Worm (Caenorhabditis elegans) whole organism, L1 larva: ENCODE results near the gene lact-1.

Experiments
- F16B12.6 ChIP-seq: fragments of 150-350 bp; optimal IDR thresholded peaks from 2 replicates; lab custom pipeline; 2014; ENCODE audit warnings: missing biosample characterization, missing genetic modification characterization
- aha-1 ChIP-seq: fragments of 150-350 bp; optimal IDR thresholded peaks from 2 replicates; lab custom pipeline; 2014; ENCODE audit warnings: missing biosample characterization, missing genetic modification characterization
- aly-2 ChIP-seq: fragments of 150-350 bp; optimal IDR thresholded peaks from 2 replicates; lab custom pipeline; 2014; ENCODE audit warnings: missing biosample characterization, missing genetic modification characterization
- ama-1 ChIP-seq: fragments of 150-350 bp; optimal IDR thresholded peaks from 2 replicates; lab custom pipeline; 2014
- ceh-82 ChIP-seq, 3 experiments: fragments of 150-350 bp in 1 of 3; sonication (generic microtip) in 2 of 3; optimal IDR thresholded peaks; 2 replicates each; lab custom pipeline; 2014 to 2017; ENCODE audit warnings: missing biosample characterization in 3 of 3, missing genetic modification characterization in 3 of 3
- ceh-90 ChIP-seq: sonication (generic microtip); optimal IDR thresholded peaks from 2 replicates; lab custom pipeline; 2016; ENCODE audit warnings: missing genetic modification characterization, missing compliant biosample characterization
- dsc-1 ChIP-seq: sonication (generic microtip); optimal IDR thresholded peaks from 2 replicates; lab custom pipeline; 2016; ENCODE audit warnings: mild to moderate bottlenecking, missing genetic modification characterization, missing compliant biosample characterization
- efl-1 ChIP-seq, 4 experiments: fragments of 150-350 bp; optimal IDR thresholded peaks in 3 of 4; peaks in 1 of 4; 1 replicate in 1 of 4; 2 replicates in 3 of 4; lab custom pipeline; 2014; ENCODE audit warnings: missing biosample characterization in 2 of 4, missing genetic modification characterization in 2 of 4, missing genetic modification reagents in 2 of 4
- egl-27 ChIP-seq, 2 experiments: fragments of 150-350 bp in 1 of 2; sonication (generic microtip); optimal IDR thresholded peaks; 3 replicates each; lab custom pipeline; 2017 to 2018; ENCODE audit warnings: missing biosample characterization in 2 of 2, missing genetic modification characterization in 2 of 2, missing genetic modification reagents in 2 of 2
- elt-2 ChIP-seq: sonication (generic microtip); optimal IDR thresholded peaks from 2 replicates; lab custom pipeline; 2016; ENCODE audit warnings: missing genetic modification characterization, mild to moderate bottlenecking, inconsistent platforms, missing compliant biosample characterization, missing genetic modification reagents
- elt-3 ChIP-seq, 6 experiments: fragments of 150-350 bp in 1 of 6; sonication (generic microtip); optimal IDR thresholded peaks; 2 replicates each; lab custom pipeline; 2017 to 2018; ENCODE audit warnings: missing biosample characterization in 6 of 6, missing genetic modification characterization in 6 of 6, inconsistent platforms in 1 of 6
- fkh-10 ChIP-seq: sonication (generic microtip); optimal IDR thresholded peaks from 2 replicates; lab custom pipeline; 2017; ENCODE audit warnings: missing biosample characterization, missing genetic modification reagents, missing genetic modification characterization
- fkh-4 ChIP-seq: sonication (generic microtip); optimal IDR thresholded peaks from 2 replicates; lab custom pipeline; 2016; ENCODE audit warnings: missing compliant biosample characterization, missing genetic modification characterization, borderline replicate concordance
- fkh-8 ChIP-seq: sonication (generic microtip); optimal IDR thresholded peaks from 2 replicates; lab custom pipeline; 2016; ENCODE audit warnings: mild to moderate bottlenecking, missing genetic modification characterization, missing compliant biosample characterization
- fos-1 ChIP-seq: fragments of 150-350 bp; optimal IDR thresholded peaks from 2 replicates; lab custom pipeline; 2014; ENCODE audit warnings: missing biosample characterization, missing genetic modification characterization
- grh-1 ChIP-seq: fragments of 200-800 bp; sonication (Bioruptor generic); IDR thresholded peaks from 2 replicates; pipeline ENCODE4 v1.3.6; 2022; ENCODE audit warnings: missing genetic modification reagents, missing genetic modification characterization, missing compliant biosample characterization
- irx-1 ChIP-seq: sonication (generic microtip); optimal IDR thresholded peaks from 2 replicates; lab custom pipeline; 2016; ENCODE audit warnings: missing genetic modification characterization, missing compliant biosample characterization
- isw-1 ChIP-seq: fragments of 200-800 bp; sonication (Bioruptor generic); IDR thresholded peaks from 2 replicates; pipeline ENCODE4 v1.3.6; 2022; ENCODE audit warnings: missing genetic modification characterization, missing compliant biosample characterization
- lin-13 ChIP-seq: fragments of 150-350 bp; optimal IDR thresholded peaks from 2 replicates; lab custom pipeline; 2014; ENCODE audit warnings: missing biosample characterization, missing genetic modification reagents, missing genetic modification characterization
- lin-14 ChIP-seq: fragments of 200-800 bp; sonication (Bioruptor generic); optimal IDR thresholded peaks from 2 replicates; lab custom pipeline; 2018; ENCODE audit warnings: mild to moderate bottlenecking, missing genetic modification characterization, moderate library complexity, missing compliant biosample characterization
- lin-15B ChIP-seq: fragments of 150-350 bp; sonication (generic microtip); optimal IDR thresholded peaks from 3 replicates; lab custom pipeline; 2014; ENCODE audit warnings: missing biosample characterization, missing genetic modification characterization
- lir-3 ChIP-seq: sonication (generic microtip); optimal IDR thresholded peaks from 2 replicates; lab custom pipeline; 2016; ENCODE audit warnings: mild to moderate bottlenecking, missing genetic modification characterization, moderate library complexity, missing compliant biosample characterization; ENCODE audit not compliant: poor library complexity
- lsy-2 ChIP-seq, 2 experiments: fragments of 150-350 bp; optimal IDR thresholded peaks; 2 replicates each; lab custom pipeline; 2014; ENCODE audit warnings: missing biosample characterization in 2 of 2, missing genetic modification characterization in 2 of 2
- mef-2 ChIP-seq: fragments of 150-350 bp; optimal IDR thresholded peaks from 2 replicates; lab custom pipeline; 2014; ENCODE audit warnings: missing biosample characterization, missing genetic modification characterization
- mep-1 ChIP-seq: fragments of 150-350 bp; optimal IDR thresholded peaks from 2 replicates; lab custom pipeline; 2014; ENCODE audit warnings: missing biosample characterization, missing genetic modification characterization
- nhr-11 ChIP-seq: fragments of 150-350 bp; optimal IDR thresholded peaks from 2 replicates; lab custom pipeline; 2014; ENCODE audit warnings: missing biosample characterization, missing genetic modification characterization
- nhr-20 ChIP-seq: sonication (generic microtip); optimal IDR thresholded peaks from 2 replicates; lab custom pipeline; 2016; ENCODE audit warnings: mild to moderate bottlenecking, missing genetic modification characterization, missing compliant biosample characterization
- nhr-28 ChIP-seq: fragments of 150-350 bp; optimal IDR thresholded peaks from 2 replicates; lab custom pipeline; 2014; ENCODE audit warnings: missing biosample characterization, missing genetic modification characterization
- nhr-47 ChIP-seq: sonication (generic microtip); optimal IDR thresholded peaks from 2 replicates; lab custom pipeline; 2016; ENCODE audit warnings: mild to moderate bottlenecking, missing genetic modification characterization, moderate library complexity, missing compliant biosample characterization
- nhr-76 ChIP-seq: sonication (generic microtip); optimal IDR thresholded peaks from 2 replicates; lab custom pipeline; 2017; ENCODE audit warnings: missing biosample characterization, missing genetic modification characterization
- nhr-84 ChIP-seq: sonication (generic microtip); optimal IDR thresholded peaks from 2 replicates; lab custom pipeline; 2017; ENCODE audit warnings: missing biosample characterization, missing genetic modification characterization
- nhr-85 ChIP-seq: sonication (generic microtip); peaks from one replicate; lab custom pipeline; 2016; ENCODE audit warnings: missing genetic modification characterization, inconsistent platforms, missing compliant biosample characterization
- nhr-90 ChIP-seq: sonication (generic microtip); optimal IDR thresholded peaks from 2 replicates; lab custom pipeline; 2016; ENCODE audit warnings: mild to moderate bottlenecking, missing genetic modification characterization, missing compliant biosample characterization; ENCODE audit not compliant: poor library complexity
- pax-3 ChIP-seq: fragments of 200-800 bp; sonication (Bioruptor generic); optimal IDR thresholded peaks from 2 replicates; lab custom pipeline; 2018; ENCODE audit warnings: mild to moderate bottlenecking, missing genetic modification characterization, moderate library complexity, missing compliant biosample characterization
- rnt-1 ChIP-seq: sonication (generic microtip); optimal IDR thresholded peaks from 2 replicates; lab custom pipeline; 2016; ENCODE audit warnings: mild to moderate bottlenecking, missing genetic modification characterization, moderate library complexity, missing compliant biosample characterization
- skn-1 ChIP-seq: fragments of 150-350 bp; optimal IDR thresholded peaks from 2 replicates; lab custom pipeline; 2014; ENCODE audit warnings: missing biosample characterization, missing genetic modification characterization
- snu-23 ChIP-seq: sonication (generic microtip); optimal IDR thresholded peaks from 2 replicates; lab custom pipeline; 2016; ENCODE audit warnings: missing genetic modification characterization, missing compliant biosample characterization
- sox-4 ChIP-seq: sonication (generic microtip); optimal IDR thresholded peaks from 2 replicates; lab custom pipeline; 2016; ENCODE audit warnings: missing genetic modification characterization, missing compliant biosample characterization
- sptf-1 ChIP-seq: fragments of 150-350 bp; optimal IDR thresholded peaks from 2 replicates; lab custom pipeline; 2014; ENCODE audit warnings: missing biosample characterization, missing genetic modification characterization
- swsn-7 ChIP-seq: sonication (generic microtip); optimal IDR thresholded peaks from 2 replicates; lab custom pipeline; 2016; ENCODE audit warnings: missing genetic modification characterization, missing compliant biosample characterization
- tbx-2 ChIP-seq: sonication (generic microtip); optimal IDR thresholded peaks from 2 replicates; lab custom pipeline; 2016; ENCODE audit warnings: missing genetic modification characterization, missing compliant biosample characterization
- unc-130 ChIP-seq: fragments of 150-350 bp; optimal IDR thresholded peaks from 2 replicates; lab custom pipeline; 2017; ENCODE audit warnings: missing biosample characterization, missing genetic modification characterization, inconsistent platforms
- unc-62 ChIP-seq: fragments of 150-350 bp; optimal IDR thresholded peaks from 2 replicates; lab custom pipeline; 2014; ENCODE audit warnings: missing biosample characterization, missing genetic modification reagents, missing genetic modification characterization
- unc-86 ChIP-seq: sonication (generic microtip); optimal IDR thresholded peaks from 2 replicates; lab custom pipeline; 2016; ENCODE audit warnings: missing genetic modification characterization, missing compliant biosample characterization
- xbp-1 ChIP-seq: sonication (generic microtip); optimal IDR thresholded peaks from 2 replicates; lab custom pipeline; 2016; ENCODE audit warnings: missing genetic modification characterization, missing compliant biosample characterization
- zip-4 ChIP-seq: fragments of 200-800 bp; sonication (Bioruptor generic); optimal IDR thresholded peaks from 2 replicates; lab custom pipeline; 2018; ENCODE audit warnings: mild to moderate bottlenecking, missing genetic modification characterization, moderate library complexity, missing compliant biosample characterization
- ztf-11 ChIP-seq, 2 experiments: sonication (generic microtip); optimal IDR thresholded peaks; 2 replicates each; lab custom pipeline; 2016 to 2017; ENCODE audit warnings: missing genetic modification characterization in 2 of 2, missing biosample characterization in 1 of 2, missing compliant biosample characterization in 1 of 2

Gene lact-1

DNA sequence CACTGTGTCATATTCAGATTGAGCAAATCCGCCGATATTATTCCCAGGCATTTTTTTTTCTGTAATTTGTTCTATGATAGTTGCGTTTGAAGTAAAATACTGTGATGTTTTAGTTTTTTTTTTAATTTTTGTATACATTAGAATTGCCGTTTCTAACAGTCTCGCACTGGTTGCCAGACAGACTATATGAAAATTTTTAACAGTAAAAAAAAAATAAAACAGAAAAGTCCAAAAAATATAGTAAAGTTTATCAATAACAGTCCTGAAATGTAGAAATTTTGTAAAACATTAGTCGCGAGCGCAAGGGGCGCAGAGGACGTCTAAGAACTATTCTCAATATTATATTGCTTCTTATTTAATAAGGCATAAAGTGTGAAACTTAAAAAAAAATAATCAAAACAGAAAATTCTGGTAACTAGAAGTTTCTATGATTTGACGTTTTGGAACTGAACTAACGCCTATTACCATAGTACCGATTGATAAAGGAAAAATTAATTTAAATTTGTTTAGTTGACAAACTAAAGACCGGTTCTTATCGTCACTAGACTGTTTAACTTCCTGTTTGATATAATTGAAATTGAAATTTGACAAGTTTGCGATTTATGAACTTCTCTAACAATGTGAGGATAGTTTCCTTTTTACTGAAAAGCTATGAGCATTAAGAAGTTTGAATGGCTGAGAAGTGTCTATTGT, at the start of gene lact-1:
TSS of gene lact-1 (minus strand) at position 51 of the 693 bp plus-strand sequence.
- no peak for TF ChIP-seq ceh-82 (tag; optimal IDR thresholded peaks at IDR 0.05; lab: Kevin White, UChicago)
- TF ChIP-seq zip-4 (GFP tag; lab: Kevin White, UChicago), result no peak

DNA sequence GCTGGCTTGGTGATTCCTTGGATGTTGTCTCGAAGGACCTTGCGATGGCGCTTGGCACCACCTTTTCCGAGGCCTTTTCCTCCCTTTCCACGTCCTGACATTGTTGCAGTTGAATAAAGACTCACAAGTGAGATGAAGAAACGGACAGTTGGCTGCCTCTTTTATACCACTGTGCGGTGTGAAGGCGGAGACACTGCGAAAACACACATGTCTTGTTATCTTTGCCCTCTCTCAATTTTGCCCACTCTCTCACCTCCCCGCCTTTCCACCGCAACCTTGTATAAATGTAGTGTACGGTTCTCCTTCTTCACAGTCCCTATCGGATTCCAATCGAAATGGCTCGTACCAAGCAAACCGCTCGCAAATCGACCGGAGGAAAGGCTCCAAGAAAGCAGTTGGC, 49.6 kb upstream of the lact-1 start, which contains the start of the genes his-38 and his-40:
TSS of gene his-38 (minus strand) at position 101 of the 400 bp plus-strand sequence.
TSS of gene his-40 (plus strand) at position 336 of the 400 bp plus-strand sequence.
- peak; percentile 4 for TF ChIP-seq snu-23
- TF ChIP-seq rnt-1 (tag; lab: Kevin White, UChicago), result peak; percentile 23
- no peak for TF ChIP-seq lin-13 (GFP tag; lab: Kevin White, UChicago)
- no peak for TF ChIP-seq elt-2 (tag; lab: Kevin White, UChicago)
- no peak for TF ChIP-seq sox-4 (tag; lab: Kevin White, UChicago)
- no peak; the same call in 1 of the 2 replicates for TF ChIP-seq grh-1 (GFP tag; lab: Robert Waterston, UW)
- no peak for TF ChIP-seq unc-86 (tag; lab: Kevin White, UChicago)
- no peak for TF ChIP-seq ceh-82 (tag; optimal IDR thresholded peaks at IDR 0.05; lab: Kevin White, UChicago)
- no peak for TF ChIP-seq mef-2 (tag; lab: Kevin White, UChicago)
- no peak for TF ChIP-seq irx-1 (tag; lab: Kevin White, UChicago)
- no peak for TF ChIP-seq ama-1 (lab: Kevin White, UChicago)
- TF ChIP-seq unc-130, result no peak
- TF ChIP-seq nhr-11 (tag; lab: Kevin White, UChicago), result no peak
- no peak for TF ChIP-seq sptf-1 (tag; lab: Kevin White, UChicago)
- no peak for TF ChIP-seq pax-3
- TF ChIP-seq aha-1 (tag; lab: Kevin White, UChicago), result no peak
- peak; percentile 49 for TF ChIP-seq nhr-85 (tag; lab: Kevin White, UChicago)
- TF ChIP-seq nhr-84 (tag; lab: Kevin White, UChicago), result no peak
- TF ChIP-seq unc-62 (GFP tag; lab: Kevin White, UChicago), result no peak
- TF ChIP-seq nhr-76 (tag; lab: Kevin White, UChicago), result no peak
- peak; percentile 16 for TF ChIP-seq lin-14 (GFP tag; lab: Kevin White, UChicago)
- no peak for TF ChIP-seq ztf-11 (tag; optimal IDR thresholded peaks at IDR 0.05; lab: Kevin White, UChicago)
- peak; percentile 20 for TF ChIP-seq nhr-20 (tag; lab: Kevin White, UChicago)
- no peak for TF ChIP-seq tbx-2
- no peak for TF ChIP-seq nhr-90 (tag; lab: Kevin White, UChicago)
- TF ChIP-seq fos-1 (tag; lab: Kevin White, UChicago), result no peak
- TF ChIP-seq dsc-1, result no peak
- no peak for TF ChIP-seq isw-1 (GFP tag; lab: Robert Waterston, UW)
- TF ChIP-seq lin-15B (tag; lab: Kevin White, UChicago), result no peak
- TF ChIP-seq, all 84 proteins: peak for 5

DNA sequence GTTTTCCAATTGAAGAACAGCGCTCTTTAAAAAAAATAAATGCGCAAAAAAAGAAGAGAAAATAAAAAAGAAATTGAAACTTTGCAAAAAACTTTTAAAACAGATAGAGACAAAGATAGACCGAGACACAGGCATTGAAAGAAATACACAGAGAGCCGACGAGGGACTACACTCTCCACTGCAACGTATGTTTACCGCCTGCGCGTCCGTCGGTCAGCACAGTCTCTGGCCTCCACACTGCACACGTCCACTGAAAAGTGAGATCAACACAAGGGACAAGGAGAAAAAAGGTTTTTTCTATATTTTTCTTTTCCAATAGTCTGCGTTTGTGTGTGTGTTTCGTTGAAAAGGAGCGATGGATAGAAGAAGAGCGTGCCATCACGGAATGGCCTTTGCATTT, 46.3 kb upstream of the lact-1 start:
- peak; percentile 27 for TF ChIP-seq skn-1
- peak; percentile 55 for TF ChIP-seq nhr-47 (tag; lab: Kevin White, UChicago)
- TF ChIP-seq lir-3 (tag; lab: Kevin White, UChicago), result peak; percentile 59
- TF ChIP-seq fkh-8 (tag; lab: Kevin White, UChicago), result peak; percentile 14
- TF ChIP-seq lsy-2 (tag; optimal IDR thresholded peaks at IDR 0.05; lab: Kevin White, UChicago), result peak; percentile 41 to 66
- no peak for TF ChIP-seq fkh-4 (tag; lab: Kevin White, UChicago)
- TF ChIP-seq nhr-20 (tag; lab: Kevin White, UChicago), result peak; percentile 84
- peak; percentile 80 for TF ChIP-seq nhr-85 (tag; lab: Kevin White, UChicago)
- TF ChIP-seq xbp-1 (tag; lab: Kevin White, UChicago), result peak; percentile 91
- TF ChIP-seq fos-1 (tag; lab: Kevin White, UChicago), result no peak
- peak; percentile 58 for TF ChIP-seq mep-1
- TF ChIP-seq unc-86 (tag; lab: Kevin White, UChicago), result peak; percentile 4
- TF ChIP-seq egl-27 (tag; optimal IDR thresholded peaks at IDR 0.05; lab: Kevin White, UChicago), result peak; percentile 54 to 56
- TF ChIP-seq irx-1 (tag; lab: Kevin White, UChicago), result peak; percentile 38
- peak; percentile 20 to 73 (median 38) for TF ChIP-seq ceh-82 (tag; optimal IDR thresholded peaks at IDR 0.05; lab: Kevin White, UChicago)
- TF ChIP-seq aha-1 (tag; lab: Kevin White, UChicago), result no peak
- TF ChIP-seq nhr-28 (tag; lab: Kevin White, UChicago), result no peak
- peak in 3 of 6 experiments; percentile 14 to 65 (median 49) for TF ChIP-seq elt-3 (tag; optimal IDR thresholded peaks at IDR 0.05; lab: Kevin White, UChicago)
- TF ChIP-seq nhr-90 (tag; lab: Kevin White, UChicago), result peak; percentile 20
- TF ChIP-seq F16B12.6, result peak; percentile 13
- no peak for TF ChIP-seq aly-2
- TF ChIP-seq swsn-7 (tag; lab: Kevin White, UChicago), result peak; percentile 65
- no peak for TF ChIP-seq nhr-76 (tag; lab: Kevin White, UChicago)
- TF ChIP-seq ceh-90 (tag; lab: Kevin White, UChicago), result no peak
- peak; percentile 13 for TF ChIP-seq fkh-10 (GFP tag; lab: Kevin White, UChicago)
- peak; percentile 31 to 47 for TF ChIP-seq efl-1 (optimal IDR thresholded peaks at IDR 0.05; lab: Kevin White, UChicago)
- TF ChIP-seq efl-1 (GFP tag; optimal IDR thresholded peaks at IDR 0.05 in 1 of 2; lab: Kevin White, UChicago), result peak in 1 of 2 experiments; percentile 78
